Fruit fly (Drosophila melanogaster) whole organism, wandering third instar larva: ENCODE results near the gene CG14017.

ENCODE experiments used
- N ChIP-seq: fragments of >200 bp; optimal IDR thresholded peaks from 2 replicates; lab custom pipeline; 2018; ENCODE audit warnings: missing biosample characterization, missing external identifiers, missing genetic modification characterization
- Sp1 ChIP-seq: fragments of 200-800 bp; sonication (Bioruptor generic); optimal IDR thresholded peaks from 3 replicates; lab custom pipeline; 2019; ENCODE audit warnings: missing biosample characterization, mild to moderate bottlenecking, missing genetic modification characterization, moderate library complexity
- Vsx2 ChIP-seq: fragments of 200-300, 225-300 bp; sonication (Bioruptor generic); optimal IDR thresholded peaks from 2 replicates; lab custom pipeline; 2018; ENCODE audit warnings: missing biosample characterization, missing genetic modification characterization; ENCODE audit not compliant: partially characterized antibody
- fru ChIP-seq: fragments of 200-800 bp; sonication (Bioruptor generic); optimal IDR thresholded peaks from 3 replicates; lab custom pipeline; 2016; ENCODE audit warnings: missing biosample characterization, mild to moderate bottlenecking, missing genetic modification characterization
- psq ChIP-seq: fragments of 200-800 bp; sonication (Bioruptor generic); optimal IDR thresholded peaks from 3 replicates; lab custom pipeline; 2017; ENCODE audit warnings: missing biosample characterization, mild to moderate bottlenecking, missing genetic modification characterization, moderate library complexity
- usp ChIP-seq: fragments of >200 bp; optimal IDR thresholded peaks from 2 replicates; lab custom pipeline; 2017; ENCODE audit warnings: missing biosample characterization, missing genetic modification characterization

DNA sequence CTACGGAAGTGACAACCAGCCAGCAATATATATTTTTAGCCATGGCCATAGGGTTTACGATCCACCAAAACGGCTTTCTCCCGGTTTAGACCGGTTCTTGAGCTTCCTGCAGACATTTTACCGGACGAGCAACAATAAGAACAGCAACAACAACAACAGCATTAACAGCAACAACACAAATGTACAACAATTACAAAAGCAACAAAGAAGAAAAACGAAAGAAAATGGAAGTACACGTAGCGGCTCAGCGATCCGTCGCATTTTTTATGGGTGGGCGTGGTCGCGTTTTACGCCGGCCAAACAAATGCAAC is 7.5 kb upstream of the CG14017 start:
- TF ChIP-seq Sp1 (GFP tag; lab: Kevin White, UChicago) = no peak
- no peak for TF ChIP-seq psq (GFP tag; lab: Kevin White, UChicago)
- no peak for TF ChIP-seq Vsx2
- no peak for TF ChIP-seq usp
- no peak for TF ChIP-seq fru (GFP tag; lab: Kevin White, UChicago)
- TF ChIP-seq N (GFP tag; lab: Kevin White, UChicago) = no peak
